Worm (Caenorhabditis elegans) whole organism, late embryonic: ENCODE data around the gene npr-28.
A peak's percentile ranks its signal among the peaks of the same experiment; 100 is the strongest.

Source experiments
- C38D4.7 ChIP-seq: fragments of 200-800 bp; sonication (Bioruptor generic); optimal IDR thresholded peaks from 2 replicates; lab custom pipeline; 2018; ENCODE audit warnings: mild to moderate bottlenecking, missing genetic modification characterization, moderate library complexity, missing compliant biosample characterization
- K02D7.2 ChIP-seq: sonication (generic microtip); optimal IDR thresholded peaks from 2 replicates; lab custom pipeline; 2017; ENCODE audit warnings: mild to moderate bottlenecking, missing genetic modification characterization, missing compliant biosample characterization
- K09A11.1 ChIP-seq: sonication (generic microtip); optimal IDR thresholded peaks from 2 replicates; lab custom pipeline; 2017; ENCODE audit warnings: antibody characterized with exemption, mild to moderate bottlenecking, missing genetic modification characterization, missing compliant biosample characterization; ENCODE audit not compliant: insufficient read depth
- T23F11.4 ChIP-seq: fragments of 200-800 bp; sonication (Bioruptor generic); optimal IDR thresholded peaks from 2 replicates; lab custom pipeline; 2018; ENCODE audit warnings: mild to moderate bottlenecking, missing genetic modification characterization, missing compliant biosample characterization
- Y22D7AL.16 ChIP-seq: sonication (generic microtip); optimal IDR thresholded peaks from 2 replicates; lab custom pipeline; 2016; ENCODE audit warnings: missing genetic modification characterization, missing compliant biosample characterization
- ama-1 ChIP-seq: fragments of 150-350 bp; optimal IDR thresholded peaks from 2 replicates; lab custom pipeline; 2014
- ceh-18 ChIP-seq: sonication (generic microtip); optimal IDR thresholded peaks from 2 replicates; lab custom pipeline; 2016; ENCODE audit warnings: missing genetic modification characterization, missing compliant biosample characterization
- ceh-19 ChIP-seq: fragments of 200-800 bp; sonication (Bioruptor generic); optimal IDR thresholded peaks from 2 replicates; lab custom pipeline; 2018; ENCODE audit warnings: mild to moderate bottlenecking, missing genetic modification characterization, missing compliant biosample characterization
- ceh-24 ChIP-seq: sonication (generic microtip); optimal IDR thresholded peaks from 2 replicates; lab custom pipeline; 2016; ENCODE audit warnings: mild to moderate bottlenecking, missing genetic modification characterization, missing compliant biosample characterization
- ceh-30 ChIP-seq: fragments of 150-350 bp; optimal IDR thresholded peaks from 2 replicates; lab custom pipeline; 2014; ENCODE audit warnings: missing biosample characterization, missing genetic modification characterization
- ceh-31 ChIP-seq: sonication (generic microtip); optimal IDR thresholded peaks from 2 replicates; lab custom pipeline; 2016; ENCODE audit warnings: missing genetic modification characterization, missing compliant biosample characterization
- ceh-34 ChIP-seq: sonication (generic microtip); optimal IDR thresholded peaks from 2 replicates; lab custom pipeline; 2016; ENCODE audit warnings: mild to moderate bottlenecking, missing genetic modification characterization, missing compliant biosample characterization
- ceh-9 ChIP-seq: sonication (generic microtip); optimal IDR thresholded peaks from 2 replicates; lab custom pipeline; 2016; ENCODE audit warnings: mild to moderate bottlenecking, missing genetic modification characterization, inconsistent platforms, missing compliant biosample characterization
- che-1 ChIP-seq: sonication (generic microtip); optimal IDR thresholded peaks from 2 replicates; lab custom pipeline; 2016; ENCODE audit warnings: mild to moderate bottlenecking, missing genetic modification characterization, missing compliant biosample characterization
- dmd-4 ChIP-seq: sonication (generic microtip); optimal IDR thresholded peaks from 2 replicates; lab custom pipeline; 2016; ENCODE audit warnings: borderline replicate concordance, missing genetic modification characterization, missing compliant biosample characterization
- elt-2 ChIP-seq: sonication (generic microtip); optimal IDR thresholded peaks from 2 replicates; lab custom pipeline; 2016; ENCODE audit warnings: missing genetic modification reagents, missing genetic modification characterization, missing compliant biosample characterization
- elt-4 ChIP-seq: sonication (generic microtip); optimal IDR thresholded peaks from 2 replicates; lab custom pipeline; 2016; ENCODE audit warnings: missing genetic modification characterization, missing compliant biosample characterization
- fax-1 ChIP-seq: sonication (generic microtip); optimal IDR thresholded peaks from 2 replicates; lab custom pipeline; 2016; ENCODE audit warnings: missing genotype, missing genetic modification characterization, missing compliant biosample characterization
- fkh-6 ChIP-seq: sonication (generic microtip); optimal IDR thresholded peaks from 2 replicates; lab custom pipeline; 2016; ENCODE audit warnings: missing genetic modification characterization, missing compliant biosample characterization
- gmeb-2 ChIP-seq: sonication (generic microtip); optimal IDR thresholded peaks from 2 replicates; lab custom pipeline; 2016; ENCODE audit warnings: missing genetic modification characterization, inconsistent platforms, missing compliant biosample characterization
- hlh-13 ChIP-seq: fragments of 200-800 bp; sonication (Bioruptor generic); optimal IDR thresholded peaks from 2 replicates; lab custom pipeline; 2018; ENCODE audit warnings: mild to moderate bottlenecking, missing genetic modification characterization, missing compliant biosample characterization
- hlh-15 ChIP-seq: sonication (generic microtip); optimal IDR thresholded peaks from 2 replicates; lab custom pipeline; 2016; ENCODE audit warnings: missing genetic modification characterization, missing compliant biosample characterization
- hlh-6 ChIP-seq: sonication (generic microtip); optimal IDR thresholded peaks from 2 replicates; lab custom pipeline; 2016; ENCODE audit warnings: missing genotype, missing genetic modification characterization, missing compliant biosample characterization
- lin-11 ChIP-seq: fragments of 200-800 bp; sonication (Bioruptor generic); optimal IDR thresholded peaks from 2 replicates; lab custom pipeline; 2018; ENCODE audit warnings: mild to moderate bottlenecking, missing genetic modification characterization, missing compliant biosample characterization
- nhr-11 ChIP-seq: fragments of 150-350 bp; optimal IDR thresholded peaks from 2 replicates; lab custom pipeline; 2014; ENCODE audit warnings: missing biosample characterization, missing genetic modification characterization
- nhr-232 ChIP-seq: sonication (generic microtip); optimal IDR thresholded peaks from 2 replicates; lab custom pipeline; 2016; ENCODE audit warnings: missing genetic modification characterization, missing compliant biosample characterization
- npax-4 ChIP-seq: sonication (generic microtip); optimal IDR thresholded peaks from 2 replicates; lab custom pipeline; 2016; ENCODE audit warnings: missing genetic modification characterization, missing compliant biosample characterization
- pag-3 ChIP-seq: sonication (generic microtip); optimal IDR thresholded peaks from 2 replicates; lab custom pipeline; 2016; ENCODE audit warnings: missing compliant biosample characterization, missing genetic modification characterization, borderline replicate concordance
- pat-9 ChIP-seq: fragments of 200-800 bp; sonication (Bioruptor generic); optimal IDR thresholded peaks from 2 replicates; lab custom pipeline; 2018; ENCODE audit warnings: mild to moderate bottlenecking, missing genetic modification characterization, moderate library complexity, missing compliant biosample characterization
- pax-1 ChIP-seq: fragments of 150-350 bp; optimal IDR thresholded peaks from 2 replicates; lab custom pipeline; 2014; ENCODE audit warnings: missing biosample characterization, missing genetic modification characterization
- pha-4 ChIP-seq: fragments of 150-350 bp; optimal IDR thresholded peaks from 2 replicates; lab custom pipeline; 2018; ENCODE audit warnings: missing biosample characterization, missing genetic modification reagents, missing genetic modification characterization
- pqm-1 ChIP-seq: sonication (generic microtip); optimal IDR thresholded peaks from 2 replicates; lab custom pipeline; 2016; ENCODE audit warnings: missing genetic modification characterization, missing compliant biosample characterization
- pros-1 ChIP-seq: fragments of 150-350 bp; optimal IDR thresholded peaks from 2 replicates; lab custom pipeline; 2014; ENCODE audit warnings: missing biosample characterization, missing genetic modification reagents, missing genetic modification characterization
- ref-2 ChIP-seq: sonication (generic microtip); optimal IDR thresholded peaks from 2 replicates; lab custom pipeline; 2016; ENCODE audit warnings: missing genetic modification characterization, missing compliant biosample characterization
- sox-2 ChIP-seq: fragments of 200-800 bp; sonication (Bioruptor generic); IDR thresholded peaks from 2 replicates; pipeline ENCODE4 v1.3.6; 2022; ENCODE audit warnings: missing genetic modification reagents, missing genetic modification characterization, missing compliant biosample characterization
- sox-4 ChIP-seq: sonication (generic microtip); optimal IDR thresholded peaks from 2 replicates; lab custom pipeline; 2017; ENCODE audit warnings: mild to moderate bottlenecking, missing genetic modification characterization, inconsistent platforms, missing compliant biosample characterization
- tbx-7 ChIP-seq: sonication (generic microtip); optimal IDR thresholded peaks from 2 replicates; lab custom pipeline; 2016; ENCODE audit warnings: missing genotype, missing genetic modification characterization, missing compliant biosample characterization
- unc-42 ChIP-seq: sonication (generic microtip); optimal IDR thresholded peaks from 2 replicates; lab custom pipeline; 2016; ENCODE audit warnings: missing genotype, missing genetic modification characterization, missing compliant biosample characterization
- unc-55 ChIP-seq: sonication (generic microtip); optimal IDR thresholded peaks from 2 replicates; lab custom pipeline; 2017; ENCODE audit warnings: missing biosample characterization, missing genetic modification reagents, missing genetic modification characterization
- zip-5 ChIP-seq: sonication (generic microtip); optimal IDR thresholded peaks from 2 replicates; lab custom pipeline; 2016; ENCODE audit warnings: missing genetic modification characterization, missing compliant biosample characterization

Gene npr-28

DNA sequence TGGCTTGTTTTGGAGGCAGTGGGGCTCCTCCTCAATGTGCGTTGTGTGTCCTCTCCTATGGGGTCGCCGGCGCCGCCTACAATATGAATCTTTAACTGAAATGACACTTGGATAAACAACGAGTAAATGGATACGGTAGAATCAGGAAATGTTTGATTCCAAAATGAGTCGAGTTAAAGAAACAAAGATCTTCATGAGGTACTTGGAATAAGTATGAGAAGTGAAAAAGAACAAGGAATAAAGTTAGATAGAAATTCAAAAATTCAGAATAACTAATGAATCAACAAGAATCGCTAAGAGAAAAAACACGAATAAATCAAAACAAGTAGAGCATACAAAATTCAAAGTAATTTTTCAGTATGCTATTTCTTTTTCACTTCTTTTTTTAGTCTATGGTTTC, at the start of gene npr-28:
npr-28 (minus strand) TSS at position 101 of the 400 bp plus-strand sequence.
- no peak for TF ChIP-seq che-1 (tag; lab: Kevin White, UChicago)
- TF ChIP-seq fkh-6 (tag; lab: Kevin White, UChicago) = no peak
- TF ChIP-seq pqm-1 = no peak
- TF ChIP-seq K09A11.1 (tag; lab: Kevin White, UChicago) = no peak
- TF ChIP-seq ama-1 = no peak
- no peak for TF ChIP-seq pha-4 (tag; lab: Kevin White, UChicago)
- TF ChIP-seq gmeb-2 (tag; lab: Kevin White, UChicago) = no peak
- no peak for TF ChIP-seq tbx-7 (tag; lab: Kevin White, UChicago)
- no peak for TF ChIP-seq unc-42 (tag; lab: Kevin White, UChicago)
- TF ChIP-seq ref-2 = no peak
- TF ChIP-seq pat-9 (tag; lab: Kevin White, UChicago) = no peak
- no peak for TF ChIP-seq hlh-6 (tag; lab: Kevin White, UChicago)
- TF ChIP-seq ceh-34 (tag; lab: Kevin White, UChicago) = no peak

DNA sequence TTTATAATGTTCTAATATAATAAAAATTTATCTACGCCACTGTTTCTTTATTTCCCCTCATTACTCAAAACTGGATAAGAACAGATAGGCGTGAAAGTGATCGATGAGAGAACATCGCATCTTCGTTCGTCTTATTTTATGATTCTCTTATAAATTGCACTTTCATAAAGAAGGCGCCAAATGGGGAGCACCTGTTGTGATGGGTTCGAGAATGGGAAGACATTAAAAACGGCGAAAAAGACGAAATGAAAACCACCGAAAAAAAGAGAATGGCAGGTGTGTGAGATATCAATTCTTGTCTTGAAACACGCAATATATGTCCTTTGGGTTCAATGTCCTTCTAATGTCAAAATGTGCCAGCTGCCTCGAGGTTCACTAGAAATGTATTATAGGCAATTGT, 43.4 kb upstream of the npr-28 start:
- TF ChIP-seq pat-9 (tag; lab: Kevin White, UChicago) (no peak), nhr-11 (no peak), dmd-4 (no peak), elt-4 (no peak), ceh-24 (no peak)

DNA sequence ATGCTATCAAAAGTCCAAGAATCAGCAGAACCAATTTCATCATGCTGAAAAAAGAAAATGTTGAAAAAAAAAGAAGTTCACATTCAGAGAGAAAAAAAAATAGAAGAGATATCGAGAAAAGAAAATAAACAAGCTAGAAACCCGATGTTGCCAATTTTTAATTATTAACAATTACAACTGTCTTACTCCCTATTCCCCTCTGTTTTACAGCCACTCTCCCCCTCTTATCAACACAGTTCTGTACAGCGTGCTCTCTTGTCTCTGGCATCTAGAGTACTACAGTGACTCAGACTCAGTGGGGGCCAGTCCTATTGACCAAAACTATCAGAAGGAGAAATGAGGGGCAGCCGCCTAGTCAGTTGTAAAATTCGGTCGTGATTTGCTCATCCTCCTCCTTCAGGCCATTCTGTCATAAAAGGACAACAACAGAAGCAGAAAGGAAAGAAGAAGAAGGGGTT, 41.7 kb upstream of the npr-28 start, which contains the start of gene wrk-1:
wrk-1 (minus strand) TSS at position 51 of the 458 bp plus-strand sequence.
- TF ChIP-seq pag-3 (tag; lab: Kevin White, UChicago) (no peak), elt-2 (tag; lab: Kevin White, UChicago) (no peak), nhr-232 (no peak), K02D7.2 (tag; lab: Kevin White, UChicago) (no peak), ceh-30 (no peak), ceh-18 (tag; lab: Kevin White, UChicago) (no peak), ceh-24 (no peak), pat-9 (tag; lab: Kevin White, UChicago) (no peak), K09A11.1 (tag; lab: Kevin White, UChicago) (no peak), ceh-19 (no peak)

DNA sequence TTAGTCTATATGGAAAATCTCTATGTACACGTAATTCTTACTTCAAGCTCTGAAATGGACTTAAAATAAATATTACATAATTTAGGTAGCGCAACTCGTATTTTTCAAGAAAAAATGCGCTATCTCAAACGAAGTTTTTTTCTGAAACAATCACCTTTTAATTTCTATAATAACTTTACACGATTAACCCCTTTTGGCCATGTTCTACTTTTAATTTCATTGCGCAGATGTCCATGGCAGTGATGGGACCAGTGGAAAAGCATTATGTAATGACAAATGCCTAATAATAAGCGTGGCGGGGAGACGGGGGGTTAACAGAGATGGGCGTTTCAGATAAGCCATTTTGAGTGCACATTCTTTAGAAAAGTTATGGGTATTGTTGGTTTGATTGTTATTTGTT, 40.6 kb upstream of the npr-28 start:
- TF ChIP-seq ceh-18 (tag; lab: Kevin White, UChicago) (no peak), hlh-13 (GFP tag; lab: Kevin White, UChicago) (no peak), unc-42 (tag; lab: Kevin White, UChicago) (no peak), fax-1 (no peak), Y22D7AL.16 (tag; lab: Kevin White, UChicago) (no peak), ceh-9 (tag; lab: Kevin White, UChicago) (no peak), hlh-6 (tag; lab: Kevin White, UChicago) (no peak), pha-4 (tag; lab: Kevin White, UChicago) (no peak), zip-5 (no peak), lin-11 (tag; lab: Kevin White, UChicago) (no peak), pag-3 (tag; lab: Kevin White, UChicago) (no peak), npax-4 (tag; lab: Kevin White, UChicago) (no peak), dmd-4 (no peak), elt-4 (no peak), pax-1 (no peak), gmeb-2 (tag; lab: Kevin White, UChicago) (no peak), ceh-19 (no peak), pros-1 (tag; lab: Kevin White, UChicago) (no peak), sox-2 (GFP tag; lab: Robert Waterston, UW) (no peak)
- TF ChIP-seq, all 69 proteins: peak for 0

DNA sequence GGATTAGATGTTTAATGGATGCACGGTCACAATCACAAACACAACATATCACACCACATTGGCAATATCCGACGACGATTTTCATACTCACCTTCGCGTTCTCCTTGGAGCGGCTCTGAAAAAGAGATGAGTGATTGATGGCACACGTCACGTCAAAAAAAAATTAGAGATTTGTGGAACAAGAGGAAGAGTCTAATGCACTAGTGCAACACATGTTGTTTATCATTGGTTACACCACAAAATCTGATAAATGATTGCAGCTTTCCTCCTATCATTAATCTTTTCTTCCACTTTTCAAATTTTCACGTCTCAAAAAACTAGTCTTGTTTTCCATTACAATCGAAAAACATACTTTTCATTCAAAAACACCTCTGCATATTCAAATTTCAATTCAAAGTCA, 39.6 kb upstream of the npr-28 start:
- no peak for TF ChIP-seq ceh-34 (tag; lab: Kevin White, UChicago)
- no peak for TF ChIP-seq ceh-31 (tag; lab: Kevin White, UChicago)
- TF ChIP-seq T23F11.4 (GFP tag; lab: Kevin White, UChicago) = no peak
- no peak for TF ChIP-seq pha-4 (tag; lab: Kevin White, UChicago)
- TF ChIP-seq hlh-15 = no peak
- no peak for TF ChIP-seq C38D4.7 (GFP tag; lab: Kevin White, UChicago)
- TF ChIP-seq K09A11.1 (tag; lab: Kevin White, UChicago) = no peak
- TF ChIP-seq sox-4 = no peak
- TF ChIP-seq unc-55 (GFP tag; lab: Kevin White, UChicago) = peak; percentile 85
